Fruit fly (Drosophila melanogaster): ENCODE data around the gene CG31301.

DNA sequence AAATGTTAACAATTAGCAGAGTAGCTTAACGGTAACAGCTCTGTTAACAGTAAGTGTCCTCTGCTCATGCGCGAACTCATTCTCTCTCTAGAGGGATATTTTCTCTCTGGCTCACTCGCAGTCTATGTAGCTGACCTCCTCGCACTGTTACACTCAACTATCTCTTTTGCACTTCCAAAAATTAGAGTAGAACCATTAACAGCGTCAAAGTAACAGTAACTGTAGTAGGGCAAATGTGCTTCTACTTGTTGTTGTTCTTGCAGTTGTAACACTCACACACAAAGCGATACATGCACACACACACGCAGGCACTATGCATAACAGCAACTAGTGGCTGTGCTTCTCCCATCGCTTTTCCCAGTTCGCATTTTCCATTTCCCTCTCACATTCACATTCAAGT, 33.1 kb downstream of the CG31301 start:
- TF ChIP-seq CG6654 (GFP tag; optimal IDR thresholded peaks at IDR 0.05) (no peak), CG34376 (GFP tag; optimal IDR thresholded peaks at IDR 0.05) (no peak), Mes4 (GFP tag; optimal IDR thresholded peaks at IDR 0.05) (no peak), rib (GFP tag; IDR thresholded peaks at IDR 0.05) (no peak), CG13775 (GFP tag; optimal IDR thresholded peaks at IDR 0.05) (no peak), HHEX (GFP tag; optimal IDR thresholded peaks at IDR 0.05) (no peak), ash1 (GFP tag; optimal IDR thresholded peaks at IDR 0.05) (no peak), CG10565 (GFP tag; optimal IDR thresholded peaks at IDR 0.05) (no peak), CG4820 (GFP tag; optimal IDR thresholded peaks at IDR 0.05) (no peak), z (GFP tag; IDR thresholded peaks at IDR 0.05) (peak; percentile 50; the same call in 1 of the 3 replicates), CG1603 (tag; optimal IDR thresholded peaks at IDR 0.05) (no peak), slp2 (GFP tag; optimal IDR thresholded peaks at IDR 0.05) (no peak), zfh1 (GFP tag; IDR thresholded peaks at IDR 0.05) (no peak), psq (GFP tag; optimal IDR thresholded peaks at IDR 0.05) (no peak)
